Worm (Caenorhabditis elegans) whole organism, L1 larva: ENCODE results near the gene del-8.

Experiments
- C04F5.9 ChIP-seq: sonication (generic microtip); optimal IDR thresholded peaks from 2 replicates; lab custom pipeline; 2016; ENCODE audit warnings: missing genetic modification characterization, missing compliant biosample characterization
- C16A3.4 ChIP-seq: fragments of 150-350 bp; optimal IDR thresholded peaks from 2 replicates; lab custom pipeline; 2014; ENCODE audit warnings: missing biosample characterization, missing genetic modification characterization
- F16B12.6 ChIP-seq: fragments of 150-350 bp; optimal IDR thresholded peaks from 2 replicates; lab custom pipeline; 2014; ENCODE audit warnings: missing biosample characterization, missing genetic modification characterization
- Y116A8C.19 ChIP-seq: sonication (generic microtip); optimal IDR thresholded peaks from 2 replicates; lab custom pipeline; 2016; ENCODE audit warnings: missing compliant biosample characterization, missing genetic modification characterization, borderline replicate concordance
- ama-1 ChIP-seq: fragments of 150-350 bp; optimal IDR thresholded peaks from 2 replicates; lab custom pipeline; 2014
- blmp-1 ChIP-seq: fragments of 150-350 bp; optimal IDR thresholded peaks from 2 replicates; lab custom pipeline; 2014; ENCODE audit warnings: missing biosample characterization, missing genetic modification characterization
- ceh-8 ChIP-seq: fragments of 200-800 bp; sonication (Bioruptor generic); optimal IDR thresholded peaks from 2 replicates; lab custom pipeline; 2018; ENCODE audit warnings: mild to moderate bottlenecking, missing genetic modification characterization, moderate library complexity, missing compliant biosample characterization
- ceh-82 ChIP-seq, 3 experiments: fragments of 150-350 bp in 1 of 3; sonication (generic microtip) in 2 of 3; optimal IDR thresholded peaks; 2 replicates each; lab custom pipeline; 2014 to 2017; ENCODE audit warnings: missing biosample characterization in 3 of 3, missing genetic modification characterization in 3 of 3
- ces-1 ChIP-seq: fragments of 150-350 bp; optimal IDR thresholded peaks from 2 replicates; lab custom pipeline; 2014; ENCODE audit warnings: missing biosample characterization, missing genetic modification reagents, missing genetic modification characterization
- dsc-1 ChIP-seq: sonication (generic microtip); optimal IDR thresholded peaks from 2 replicates; lab custom pipeline; 2016; ENCODE audit warnings: mild to moderate bottlenecking, missing genetic modification characterization, missing compliant biosample characterization
- efl-1 ChIP-seq, 4 experiments: fragments of 150-350 bp; optimal IDR thresholded peaks in 3 of 4; peaks in 1 of 4; 1 replicate in 1 of 4; 2 replicates in 3 of 4; lab custom pipeline; 2014; ENCODE audit warnings: missing biosample characterization in 2 of 4, missing genetic modification characterization in 2 of 4, missing genetic modification reagents in 2 of 4
- efl-3 ChIP-seq: fragments of 200-800 bp; sonication (Bioruptor generic); optimal IDR thresholded peaks from 2 replicates; lab custom pipeline; 2018; ENCODE audit warnings: mild to moderate bottlenecking, missing genetic modification characterization, missing compliant biosample characterization
- egl-13 ChIP-seq: sonication (generic microtip); optimal IDR thresholded peaks from 2 replicates; lab custom pipeline; 2016; ENCODE audit warnings: missing genotype, missing genetic modification reagents, missing genetic modification characterization, missing compliant biosample characterization
- egl-27 ChIP-seq, 2 experiments: fragments of 150-350 bp in 1 of 2; sonication (generic microtip); optimal IDR thresholded peaks; 3 replicates each; lab custom pipeline; 2017 to 2018; ENCODE audit warnings: missing biosample characterization in 2 of 2, missing genetic modification characterization in 2 of 2, missing genetic modification reagents in 2 of 2
- elt-2 ChIP-seq: sonication (generic microtip); optimal IDR thresholded peaks from 2 replicates; lab custom pipeline; 2016; ENCODE audit warnings: missing genetic modification characterization, mild to moderate bottlenecking, inconsistent platforms, missing compliant biosample characterization, missing genetic modification reagents
- ets-5 ChIP-seq: fragments of 200-800 bp; sonication (Bioruptor generic); IDR thresholded peaks from 2 replicates; pipeline ENCODE4 v1.3.6; 2022; ENCODE audit warnings: missing genetic modification characterization, missing compliant biosample characterization
- fkh-10 ChIP-seq: sonication (generic microtip); optimal IDR thresholded peaks from 2 replicates; lab custom pipeline; 2017; ENCODE audit warnings: missing biosample characterization, missing genetic modification reagents, missing genetic modification characterization
- fkh-4 ChIP-seq: sonication (generic microtip); optimal IDR thresholded peaks from 2 replicates; lab custom pipeline; 2016; ENCODE audit warnings: missing compliant biosample characterization, missing genetic modification characterization, borderline replicate concordance
- grh-1 ChIP-seq: fragments of 200-800 bp; sonication (Bioruptor generic); IDR thresholded peaks from 2 replicates; pipeline ENCODE4 v1.3.6; 2022; ENCODE audit warnings: missing genetic modification reagents, missing genetic modification characterization, missing compliant biosample characterization
- hpl-2 ChIP-seq: fragments of 150-350 bp; optimal IDR thresholded peaks from 2 replicates; lab custom pipeline; 2014; ENCODE audit warnings: missing biosample characterization, missing genetic modification reagents, missing genetic modification characterization
- jun-1 ChIP-seq: fragments of 150-350 bp; optimal IDR thresholded peaks from 2 replicates; lab custom pipeline; 2014; ENCODE audit warnings: missing biosample characterization, missing genetic modification reagents, missing genetic modification characterization
- lin-13 ChIP-seq: fragments of 150-350 bp; optimal IDR thresholded peaks from 2 replicates; lab custom pipeline; 2014; ENCODE audit warnings: missing biosample characterization, missing genetic modification reagents, missing genetic modification characterization
- lin-14 ChIP-seq: fragments of 200-800 bp; sonication (Bioruptor generic); optimal IDR thresholded peaks from 2 replicates; lab custom pipeline; 2018; ENCODE audit warnings: mild to moderate bottlenecking, missing genetic modification characterization, moderate library complexity, missing compliant biosample characterization
- lin-39 ChIP-seq: fragments of 150-350 bp; optimal IDR thresholded peaks from 2 replicates; lab custom pipeline; 2014; ENCODE audit warnings: missing biosample characterization, missing genetic modification reagents, missing genetic modification characterization
- lir-3 ChIP-seq: sonication (generic microtip); optimal IDR thresholded peaks from 2 replicates; lab custom pipeline; 2016; ENCODE audit warnings: mild to moderate bottlenecking, missing genetic modification characterization, moderate library complexity, missing compliant biosample characterization; ENCODE audit not compliant: poor library complexity
- lsy-2 ChIP-seq, 2 experiments: fragments of 150-350 bp; optimal IDR thresholded peaks; 2 replicates each; lab custom pipeline; 2014; ENCODE audit warnings: missing biosample characterization in 2 of 2, missing genetic modification characterization in 2 of 2
- nhr-12 ChIP-seq: sonication (generic microtip); optimal IDR thresholded peaks from 2 replicates; lab custom pipeline; 2017; ENCODE audit warnings: missing biosample characterization, missing genetic modification characterization
- nhr-19 ChIP-seq: fragments of 200-800 bp; sonication (Bioruptor generic); conservative IDR thresholded peaks from 2 replicates; pipeline ENCODE4 v1.3.6; 2022; ENCODE audit warnings: missing genetic modification characterization, missing compliant biosample characterization
- nhr-20 ChIP-seq: sonication (generic microtip); optimal IDR thresholded peaks from 2 replicates; lab custom pipeline; 2016; ENCODE audit warnings: mild to moderate bottlenecking, missing genetic modification characterization, missing compliant biosample characterization
- nhr-237 ChIP-seq: fragments of 150-350 bp; optimal IDR thresholded peaks from 2 replicates; lab custom pipeline; 2014; ENCODE audit warnings: missing biosample characterization, missing genetic modification characterization
- nhr-28 ChIP-seq: fragments of 150-350 bp; optimal IDR thresholded peaks from 2 replicates; lab custom pipeline; 2014; ENCODE audit warnings: missing biosample characterization, missing genetic modification characterization
- nhr-47 ChIP-seq: sonication (generic microtip); optimal IDR thresholded peaks from 2 replicates; lab custom pipeline; 2016; ENCODE audit warnings: mild to moderate bottlenecking, missing genetic modification characterization, moderate library complexity, missing compliant biosample characterization
- nhr-71 ChIP-seq: sonication (generic microtip); optimal IDR thresholded peaks from 2 replicates; lab custom pipeline; 2016; ENCODE audit warnings: mild to moderate bottlenecking, missing genetic modification characterization, moderate library complexity, missing compliant biosample characterization
- nhr-76 ChIP-seq: sonication (generic microtip); optimal IDR thresholded peaks from 2 replicates; lab custom pipeline; 2017; ENCODE audit warnings: missing biosample characterization, missing genetic modification characterization
- nhr-77 ChIP-seq: fragments of 150-350 bp; optimal IDR thresholded peaks from 2 replicates; lab custom pipeline; 2014; ENCODE audit warnings: missing biosample characterization, missing genetic modification characterization
- nhr-84 ChIP-seq: sonication (generic microtip); optimal IDR thresholded peaks from 2 replicates; lab custom pipeline; 2017; ENCODE audit warnings: missing biosample characterization, missing genetic modification characterization
- nhr-85 ChIP-seq: sonication (generic microtip); peaks from one replicate; lab custom pipeline; 2016; ENCODE audit warnings: missing genetic modification characterization, inconsistent platforms, missing compliant biosample characterization
- pag-3 ChIP-seq: sonication (generic microtip); optimal IDR thresholded peaks from 2 replicates; lab custom pipeline; 2017; ENCODE audit warnings: missing genetic modification characterization, mild to moderate bottlenecking, missing compliant biosample characterization, antibody characterized with exemption, borderline replicate concordance; ENCODE audit not compliant: insufficient read depth
- pax-3 ChIP-seq: fragments of 200-800 bp; sonication (Bioruptor generic); optimal IDR thresholded peaks from 2 replicates; lab custom pipeline; 2018; ENCODE audit warnings: mild to moderate bottlenecking, missing genetic modification characterization, moderate library complexity, missing compliant biosample characterization
- pqm-1 ChIP-seq: sonication (generic microtip); optimal IDR thresholded peaks from 3 replicates; lab custom pipeline; 2017; ENCODE audit warnings: missing biosample characterization, missing genetic modification characterization
- skn-1 ChIP-seq: fragments of 150-350 bp; optimal IDR thresholded peaks from 2 replicates; lab custom pipeline; 2014; ENCODE audit warnings: missing biosample characterization, missing genetic modification characterization
- snpc-4 ChIP-seq: fragments of 150-350 bp; optimal IDR thresholded peaks from 2 replicates; lab custom pipeline; 2014; ENCODE audit warnings: missing biosample characterization, missing genetic modification characterization
- sptf-1 ChIP-seq: fragments of 150-350 bp; optimal IDR thresholded peaks from 2 replicates; lab custom pipeline; 2014; ENCODE audit warnings: missing biosample characterization, missing genetic modification characterization
- swsn-7 ChIP-seq: sonication (generic microtip); optimal IDR thresholded peaks from 2 replicates; lab custom pipeline; 2016; ENCODE audit warnings: missing genetic modification characterization, missing compliant biosample characterization
- tbx-2 ChIP-seq: sonication (generic microtip); optimal IDR thresholded peaks from 2 replicates; lab custom pipeline; 2016; ENCODE audit warnings: missing genetic modification characterization, missing compliant biosample characterization
- unc-130 ChIP-seq: fragments of 150-350 bp; optimal IDR thresholded peaks from 2 replicates; lab custom pipeline; 2017; ENCODE audit warnings: missing biosample characterization, missing genetic modification characterization, inconsistent platforms
- unc-30 ChIP-seq: sonication (generic microtip); optimal IDR thresholded peaks from 2 replicates; lab custom pipeline; 2017; ENCODE audit warnings: missing biosample characterization, missing genetic modification characterization
- unc-86 ChIP-seq: sonication (generic microtip); optimal IDR thresholded peaks from 2 replicates; lab custom pipeline; 2016; ENCODE audit warnings: missing genetic modification characterization, missing compliant biosample characterization
- zip-4 ChIP-seq: fragments of 200-800 bp; sonication (Bioruptor generic); optimal IDR thresholded peaks from 2 replicates; lab custom pipeline; 2018; ENCODE audit warnings: mild to moderate bottlenecking, missing genetic modification characterization, moderate library complexity, missing compliant biosample characterization
- ztf-11 ChIP-seq, 2 experiments: sonication (generic microtip); optimal IDR thresholded peaks; 2 replicates each; lab custom pipeline; 2016 to 2017; ENCODE audit warnings: missing genetic modification characterization in 2 of 2, missing biosample characterization in 1 of 2, missing compliant biosample characterization in 1 of 2

del-8 gene

ce11 chrX:9551112-9551511 is 38.1 kb upstream of the del-8 start (continued):
- peak; percentile 29 for TF ChIP-seq fkh-10 (GFP tag; lab: Kevin White, UChicago)
- peak; percentile 3 for TF ChIP-seq lin-13 (GFP tag; lab: Kevin White, UChicago)
- no peak for TF ChIP-seq hpl-2 (GFP tag; lab: Kevin White, UChicago)
- no peak for TF ChIP-seq nhr-84
- TF ChIP-seq lin-39 (tag; lab: Kevin White, UChicago) = no peak
- TF ChIP-seq zip-4 (GFP tag; lab: Kevin White, UChicago) = no peak
- no peak for TF ChIP-seq grh-1 (GFP tag; lab: Robert Waterston, UW)
- TF ChIP-seq efl-3 = no peak
- TF ChIP-seq skn-1 (tag; lab: Kevin White, UChicago) = peak; percentile 29
- no peak for TF ChIP-seq snpc-4 (tag; lab: Kevin White, UChicago)
- no peak for TF ChIP-seq egl-27 (tag; optimal IDR thresholded peaks at IDR 0.05; lab: Kevin White, UChicago)
- 0 out of 2 replicates have a peak, but pooled peaks have one; percentile 3 for TF ChIP-seq nhr-19
- no peak for TF ChIP-seq ceh-8 (GFP tag; lab: Kevin White, UChicago)
- TF ChIP-seq, all 84 proteins: peak for 27

DNA sequence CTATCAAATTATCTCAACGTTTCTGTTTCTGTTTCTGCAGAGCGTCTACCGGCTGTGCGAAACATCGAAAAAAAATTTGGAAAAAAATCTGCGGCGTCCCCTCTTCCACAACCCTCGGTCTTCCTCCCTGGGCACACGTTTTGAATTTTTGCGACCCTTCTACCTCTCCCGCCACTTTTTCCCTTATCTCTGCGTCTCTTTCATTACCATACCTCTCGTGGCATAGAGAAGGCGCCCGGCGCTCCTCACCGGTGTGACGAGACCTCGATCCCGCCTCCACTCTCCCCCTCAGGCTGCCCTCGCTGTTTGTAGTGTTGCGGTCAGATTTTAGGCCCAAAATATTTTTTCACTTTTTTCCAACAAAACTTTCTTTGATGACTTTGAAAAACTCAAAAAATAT is 36.8 kb upstream of the del-8 start:
- TF ChIP-seq fkh-4 (no peak), C04F5.9 (tag; lab: Kevin White, UChicago) (no peak), pag-3 (tag; lab: Kevin White, UChicago) (no peak), nhr-12 (tag; lab: Kevin White, UChicago) (no peak), sptf-1 (no peak), lin-13 (GFP tag; lab: Kevin White, UChicago) (no peak), ces-1 (no peak), efl-1 (optimal IDR thresholded peaks at IDR 0.05; lab: Kevin White, UChicago) (peak; percentile 44 to 49), efl-1 (GFP tag; optimal IDR thresholded peaks at IDR 0.05 in 1 of 2; lab: Kevin White, UChicago) (peak; percentile 55 to 95), C16A3.4 (no peak), Y116A8C.19 (no peak), lsy-2 (tag; optimal IDR thresholded peaks at IDR 0.05; lab: Kevin White, UChicago) (peak in 1 of 2 experiments; percentile 22), pax-3 (no peak), blmp-1 (tag; lab: Kevin White, UChicago) (peak; percentile 73), jun-1 (tag; lab: Kevin White, UChicago) (no peak), nhr-47 (tag; lab: Kevin White, UChicago) (peak; percentile 33), F16B12.6 (tag; lab: Kevin White, UChicago) (no peak), skn-1 (tag; lab: Kevin White, UChicago) (peak; percentile 29), efl-3 (no peak), unc-30 (tag; lab: Kevin White, UChicago) (no peak), ceh-82 (tag; optimal IDR thresholded peaks at IDR 0.05; lab: Kevin White, UChicago) (peak in 1 of 3 experiments; percentile 12), unc-130 (tag; lab: Kevin White, UChicago) (no peak), ama-1 (no peak), egl-13 (no peak), nhr-71 (tag; lab: Kevin White, UChicago) (peak; percentile 57), nhr-237 (tag; lab: Kevin White, UChicago) (no peak), elt-2 (tag; lab: Kevin White, UChicago) (no peak), ceh-8 (GFP tag; lab: Kevin White, UChicago) (no peak), nhr-20 (tag; lab: Kevin White, UChicago) (peak; percentile 68), nhr-28 (tag; lab: Kevin White, UChicago) (no peak), unc-86 (tag; lab: Kevin White, UChicago) (no peak), dsc-1 (tag; lab: Kevin White, UChicago) (no peak), tbx-2 (tag; lab: Kevin White, UChicago) (peak; percentile 14), nhr-85 (tag; lab: Kevin White, UChicago) (peak; percentile 76), pqm-1 (tag; lab: Kevin White, UChicago) (no peak), nhr-77 (tag; lab: Kevin White, UChicago) (no peak), nhr-76 (tag; lab: Kevin White, UChicago) (no peak), lin-14 (GFP tag; lab: Kevin White, UChicago) (peak; percentile 77), swsn-7 (tag; lab: Kevin White, UChicago) (peak; percentile 42), zip-4 (GFP tag; lab: Kevin White, UChicago) (no peak), lir-3 (tag; lab: Kevin White, UChicago) (no peak), ztf-11 (tag; optimal IDR thresholded peaks at IDR 0.05; lab: Kevin White, UChicago) (peak in 1 of 2 experiments; percentile 2), ets-5 (GFP tag; lab: Robert Waterston, UW) (no peak), snpc-4 (tag; lab: Kevin White, UChicago) (no peak)
